Fruit fly (Drosophila melanogaster) whole organism, embryonic: Measurements from ENCODE around the gene CG9205.

Experiments
- Asciz ChIP-seq: fragments of 200-800 bp; sonication (Bioruptor generic); optimal IDR thresholded peaks from 2 replicates; lab custom pipeline; 2017; ENCODE audit warnings: missing biosample characterization, mild to moderate bottlenecking, missing genetic modification characterization, missing genetic modification reagents
- CG10209 ChIP-seq: fragments of 200-800 bp; sonication (Bioruptor generic); optimal IDR thresholded peaks from 3 replicates; lab custom pipeline; 2017; ENCODE audit warnings: missing biosample characterization, mild to moderate bottlenecking, missing genetic modification characterization, missing genetic modification reagents
- CG10543 ChIP-seq: fragments of 200-800 bp; sonication (Bioruptor generic); optimal IDR thresholded peaks from 3 replicates; lab custom pipeline; 2017; ENCODE audit warnings: missing biosample characterization, mild to moderate bottlenecking, missing genetic modification characterization, moderate library complexity
- CG10959 ChIP-seq: fragments of 200-800 bp; sonication (Bioruptor generic); IDR thresholded peaks from 2 replicates; pipeline ENCODE4 v1.3.6; 2022; ENCODE audit warnings: missing biosample characterization, missing genetic modification characterization
- CG11504 ChIP-seq: fragments of 200-800 bp; sonication (Bioruptor generic); optimal IDR thresholded peaks from 3 replicates; lab custom pipeline; 2019; ENCODE audit warnings: missing biosample characterization, mild to moderate bottlenecking, missing genetic modification characterization, moderate library complexity
- CG14441 ChIP-seq: fragments of 200-800 bp; sonication (Bioruptor generic); IDR thresholded peaks from 2 replicates; pipeline ENCODE4 v1.3.6; 2022; ENCODE audit warnings: missing biosample characterization, missing genetic modification characterization
- CG14667 ChIP-seq: fragments of 200-800 bp; sonication (Bioruptor generic); IDR thresholded peaks from 2 replicates; pipeline ENCODE4 v1.3.6; 2022; ENCODE audit warnings: missing biosample characterization, missing genetic modification characterization
- CG1603 ChIP-seq: fragments of 200-800 bp; sonication (Bioruptor generic); optimal IDR thresholded peaks from 2 replicates; lab custom pipeline; 2019; ENCODE audit warnings: missing biosample characterization, mild to moderate bottlenecking, missing genetic modification characterization, moderate library complexity
- CG16779 ChIP-seq: fragments of 200-800 bp; sonication (Bioruptor generic); IDR thresholded peaks from 2 replicates; pipeline ENCODE4 v1.3.6; 2022; ENCODE audit warnings: missing biosample characterization, missing genetic modification characterization
- CG17612 ChIP-seq: fragments of 200-800 bp; sonication (Bioruptor generic); IDR thresholded peaks from 2 replicates; pipeline ENCODE4 v1.3.6; 2022; ENCODE audit warnings: missing biosample characterization, missing genetic modification characterization
- CG1792 ChIP-seq: fragments of 200-800 bp; sonication (Bioruptor generic); optimal IDR thresholded peaks from 2 replicates; lab custom pipeline; 2016; ENCODE audit warnings: missing biosample characterization, missing genetic modification characterization
- CG18476 ChIP-seq: fragments of 200-800 bp; sonication (Bioruptor generic); optimal IDR thresholded peaks from 2 replicates; lab custom pipeline; 2016; ENCODE audit warnings: missing biosample characterization, mild to moderate bottlenecking, missing genetic modification characterization
- CG2889 ChIP-seq: fragments of 200-800 bp; sonication (Bioruptor generic); IDR thresholded peaks from 3 replicates; pipeline ENCODE4 v1.3.6; 2022; ENCODE audit warnings: missing biosample characterization, missing genetic modification characterization
- CG31388 ChIP-seq: fragments of 200-800 bp; sonication (Bioruptor generic); optimal IDR thresholded peaks from 2 replicates; lab custom pipeline; 2016; ENCODE audit warnings: missing biosample characterization, missing genetic modification characterization
- CG3163 ChIP-seq: fragments of 200-800 bp; sonication (Bioruptor generic); optimal IDR thresholded peaks from 3 replicates; lab custom pipeline; 2016; ENCODE audit warnings: missing biosample characterization, missing genetic modification characterization
- CG4360 ChIP-seq: fragments of 200-800 bp; sonication (Bioruptor generic); IDR thresholded peaks from 2 replicates; pipeline ENCODE4 v1.3.6; 2022; ENCODE audit warnings: missing biosample characterization, missing genetic modification characterization
- CG43689 ChIP-seq: fragments of 200-800 bp; sonication (Bioruptor generic); IDR thresholded peaks from 2 replicates; pipeline ENCODE4 v1.3.6; 2022; ENCODE audit warnings: missing biosample characterization, missing genetic modification characterization
- CG4404 ChIP-seq: fragments of 200-800 bp; sonication (Bioruptor generic); IDR thresholded peaks from 2 replicates; pipeline ENCODE4 v1.3.6; 2022; ENCODE audit warnings: missing biosample characterization, missing genetic modification characterization
- CG5180 ChIP-seq: fragments of 200-800 bp; sonication (Bioruptor generic); optimal IDR thresholded peaks from 3 replicates; lab custom pipeline; 2017; ENCODE audit warnings: missing biosample characterization, missing genetic modification characterization, mild to moderate bottlenecking, moderate library complexity, missing genetic modification reagents
- CG5953 ChIP-seq: fragments of 200-800 bp; sonication (Bioruptor generic); IDR thresholded peaks from 2 replicates; pipeline ENCODE4 v1.3.6; 2022; ENCODE audit warnings: missing biosample characterization, missing genetic modification characterization
- CG6683 ChIP-seq: fragments of 200-800 bp; sonication (Bioruptor generic); optimal IDR thresholded peaks from 2 replicates; lab custom pipeline; 2017; ENCODE audit warnings: missing biosample characterization, mild to moderate bottlenecking, missing genetic modification characterization, missing genetic modification reagents
- CG7786 ChIP-seq: fragments of 200-800 bp; sonication (Bioruptor generic); optimal IDR thresholded peaks from 2 replicates; lab custom pipeline; 2016; ENCODE audit warnings: missing biosample characterization, missing genetic modification characterization
- CG7928 ChIP-seq: fragments of 200-800 bp; sonication (Bioruptor generic); optimal IDR thresholded peaks from 2 replicates; lab custom pipeline; 2017; ENCODE audit warnings: missing biosample characterization, mild to moderate bottlenecking, missing genetic modification characterization
- Gsc ChIP-seq: fragments of 200-800 bp; sonication (Bioruptor generic); IDR thresholded peaks from 2 replicates; pipeline ENCODE4 v1.3.6; 2022; ENCODE audit warnings: missing biosample characterization, missing genetic modification characterization
- MTF-1 ChIP-seq: fragments of 200-800 bp; sonication (Bioruptor generic); optimal IDR thresholded peaks from 2 replicates; lab custom pipeline; 2018; ENCODE audit warnings: missing biosample characterization, mild to moderate bottlenecking, missing genetic modification characterization, borderline replicate concordance
- Mes4 ChIP-seq: fragments of 200-800 bp; sonication (Bioruptor generic); optimal IDR thresholded peaks from 2 replicates; lab custom pipeline; 2016; ENCODE audit warnings: missing biosample characterization, missing genetic modification characterization
- NC2β ChIP-seq: fragments of 200-800 bp; sonication (Bioruptor generic); optimal IDR thresholded peaks from 2 replicates; lab custom pipeline; 2016; ENCODE audit warnings: missing biosample characterization, missing genetic modification characterization
- Nf-YA ChIP-seq: fragments of 200-800 bp; sonication (Bioruptor generic); IDR thresholded peaks from 2 replicates; pipeline ENCODE4 v1.3.6; 2022; ENCODE audit warnings: missing biosample characterization, missing genetic modification characterization
- NfI ChIP-seq: fragments of 200-800 bp; sonication (Bioruptor generic); optimal IDR thresholded peaks from 3 replicates; lab custom pipeline; 2018; ENCODE audit warnings: missing biosample characterization, mild to moderate bottlenecking, missing genetic modification characterization, moderate library complexity
- Ptx1 ChIP-seq: fragments of 200-800 bp; sonication (Bioruptor generic); IDR thresholded peaks from 2 replicates; pipeline ENCODE4 v1.3.6; 2022; ENCODE audit warnings: missing biosample characterization, missing genetic modification characterization
- Side ChIP-seq: fragments of 200-800 bp; sonication (Bioruptor generic); optimal IDR thresholded peaks from 2 replicates; lab custom pipeline; 2016; ENCODE audit warnings: missing biosample characterization, missing genetic modification characterization
- ato ChIP-seq: fragments of 200-800 bp; sonication (Bioruptor generic); IDR thresholded peaks from 2 replicates; pipeline ENCODE4 v1.3.6; 2022; ENCODE audit warnings: missing biosample characterization, missing genetic modification characterization; ENCODE audit not compliant: partially characterized antibody
- chif ChIP-seq, 2 experiments: fragments of 200-800 bp; sonication (Bioruptor generic); optimal IDR thresholded peaks; 3 replicates each; lab custom pipeline; 2016; ENCODE audit warnings: missing biosample characterization in 2 of 2, missing genetic modification characterization in 2 of 2
- chm ChIP-seq: fragments of 200-800 bp; sonication (Bioruptor generic); IDR thresholded peaks from 2 replicates; pipeline ENCODE4 v1.3.6; 2022; ENCODE audit warnings: missing biosample characterization, missing genetic modification characterization
- crc ChIP-seq: fragments of 200-800 bp; sonication (Bioruptor generic); optimal IDR thresholded peaks from 2 replicates; lab custom pipeline; 2016; ENCODE audit warnings: missing biosample characterization, missing genetic modification characterization
- ftz-f1 ChIP-seq: fragments of 200-800 bp; sonication (Bioruptor generic); optimal IDR thresholded peaks from 2 replicates; lab custom pipeline; 2016; ENCODE audit warnings: missing biosample characterization, missing genetic modification characterization
- ken ChIP-seq: fragments of 200-800 bp; sonication (Bioruptor generic); IDR thresholded peaks from 3 replicates; pipeline ENCODE4 v1.3.6; 2022; ENCODE audit warnings: missing biosample characterization, missing genetic modification characterization
- nmo ChIP-seq: fragments of 200-800 bp; sonication (Bioruptor generic); optimal IDR thresholded peaks from 2 replicates; lab custom pipeline; 2018; ENCODE audit warnings: missing biosample characterization, mild to moderate bottlenecking, missing genetic modification characterization, moderate library complexity
- sc ChIP-seq, 3 experiments: fragments of >200 bp in 2 of 3; fragments of 200-800 bp in 1 of 3; sonication (Bioruptor generic) in 1 of 3; optimal IDR thresholded peaks; 2 replicates in 2 of 3; 3 replicates in 1 of 3; lab custom pipeline; 2017; ENCODE audit warnings: mild to moderate bottlenecking in 1 of 3, missing biosample characterization in 1 of 3, missing genetic modification characterization in 1 of 3, missing genetic modification reagents in 1 of 3
- slbo ChIP-seq: fragments of 200-800 bp; sonication (Bioruptor generic); IDR thresholded peaks from 2 replicates; pipeline ENCODE4 v1.3.6; 2022; ENCODE audit warnings: missing biosample characterization, missing genetic modification characterization
- slp2 ChIP-seq: fragments of 200-800 bp; sonication (Bioruptor generic); optimal IDR thresholded peaks from 2 replicates; lab custom pipeline; 2016; ENCODE audit warnings: missing biosample characterization, missing genetic modification characterization
- sr ChIP-seq: fragments of 200-800 bp; sonication (Bioruptor generic); IDR thresholded peaks from 3 replicates; pipeline ENCODE4 v1.3.6; 2022; ENCODE audit warnings: missing biosample characterization, missing genetic modification characterization
- ssp ChIP-seq: fragments of 200-800 bp; sonication (Bioruptor generic); IDR thresholded peaks from 2 replicates; pipeline ENCODE4 v1.3.6; 2022; ENCODE audit warnings: missing biosample characterization, missing genetic modification characterization
- trem ChIP-seq: fragments of 200-800 bp; optimal IDR thresholded peaks from 3 replicates; lab custom pipeline; 2019; ENCODE audit warnings: missing biosample characterization, mild to moderate bottlenecking, missing genetic modification characterization, moderate library complexity
- usp ChIP-seq: fragments of >200 bp; optimal IDR thresholded peaks from 2 replicates; lab custom pipeline; 2017; ENCODE audit warnings: missing biosample characterization, missing genetic modification characterization
- zen ChIP-seq: fragments of 200-800 bp; sonication (Bioruptor generic); optimal IDR thresholded peaks from 3 replicates; lab custom pipeline; 2018; ENCODE audit warnings: missing biosample characterization, mild to moderate bottlenecking, missing genetic modification characterization, moderate library complexity
- zfh1 ChIP-seq: fragments of 200-800 bp; sonication (Bioruptor generic); IDR thresholded peaks from 3 replicates; pipeline ENCODE4 v1.3.6; 2022; ENCODE audit warnings: missing biosample characterization, missing genetic modification characterization
- zfh2 ChIP-seq: fragments of 200-800 bp; sonication (Bioruptor generic); optimal IDR thresholded peaks from 2 replicates; lab custom pipeline; 2016; ENCODE audit warnings: missing biosample characterization, missing genetic modification characterization

Gene CG9205

DNA sequence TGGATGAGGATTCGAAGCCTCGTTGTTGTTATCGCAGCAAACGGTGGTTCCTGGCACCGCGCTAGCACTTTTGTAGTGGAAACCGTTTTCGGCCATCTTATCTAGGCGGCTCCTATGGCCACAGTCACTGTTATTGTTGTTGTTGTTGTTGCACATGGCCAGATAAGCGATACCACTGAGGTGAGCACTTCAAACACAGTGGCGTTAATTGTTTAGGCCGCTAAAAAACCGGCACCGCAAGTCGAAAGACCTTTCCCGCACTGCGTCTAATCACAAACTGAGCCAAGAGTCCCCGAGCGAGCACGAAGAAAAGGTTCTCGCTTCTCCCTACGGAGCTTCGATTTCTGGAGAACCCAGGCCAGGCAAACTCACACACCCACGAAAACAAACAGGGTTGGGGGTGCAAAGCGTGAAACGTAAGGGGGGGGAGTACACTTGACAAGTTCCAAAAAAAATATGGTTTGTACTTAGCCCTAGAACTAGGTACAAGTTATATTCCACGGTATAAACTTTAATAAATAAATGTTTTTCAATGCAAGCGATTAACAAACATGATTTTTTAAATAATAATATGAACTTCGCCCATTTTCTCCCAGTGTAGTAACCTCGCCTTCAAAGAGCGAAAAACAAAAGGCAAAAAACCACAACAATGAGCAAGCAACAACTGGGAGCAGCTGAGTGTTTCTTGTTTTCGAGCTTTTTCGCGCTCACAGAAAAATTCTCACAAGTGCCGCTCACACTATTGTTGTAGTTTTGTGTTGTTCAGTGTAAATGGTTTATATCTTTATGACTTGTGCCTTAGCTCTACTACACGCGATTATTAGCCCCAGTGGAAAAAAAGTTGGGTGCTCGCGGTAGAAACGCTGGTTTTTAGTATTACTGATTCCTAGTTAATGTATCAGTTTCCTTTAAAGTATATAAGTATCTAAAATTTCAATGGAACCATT is 26.7 kb upstream of the CG9205 start (continued):
- no peak for TF ChIP-seq Mes4 (GFP tag; lab: Kevin White, UChicago)
- peak; percentile 74 for TF ChIP-seq CG5953 (GFP tag; lab: Robert Waterston, UW)
- TF ChIP-seq zfh2 (GFP tag; lab: Kevin White, UChicago): peak; percentile 59
- TF ChIP-seq CG18476 (GFP tag; lab: Kevin White, UChicago): peak; percentile 40
- TF ChIP-seq sc (optimal IDR thresholded peaks at IDR 0.05; lab: Kevin White, UChicago): no peak
- TF ChIP-seq sc (GFP tag; optimal IDR thresholded peaks at IDR 0.05; lab: Kevin White, UChicago): peak; percentile 52
- peak; percentile 41 for TF ChIP-seq CG1603 (tag; lab: Kevin White, UChicago)
- TF ChIP-seq usp (GFP tag; lab: Kevin White, UChicago): no peak
- peak; percentile 72 for TF ChIP-seq CG14667 (GFP tag; lab: Robert Waterston, UW)
- TF ChIP-seq zen (tag; lab: Kevin White, UChicago): peak; percentile 22
- peak; percentile 71 for TF ChIP-seq zfh1
- TF ChIP-seq ssp (GFP tag; lab: Robert Waterston, UW): peak; percentile 78
- peak; percentile 87 for TF ChIP-seq nmo
- peak; percentile 2 for TF ChIP-seq ftz-f1
- peak; percentile 51; the same call in 1 of the 3 replicates for TF ChIP-seq sr
- TF ChIP-seq CG11504: peak; percentile 69
- TF ChIP-seq CG43689 (GFP tag; lab: Robert Waterston, UW): peak; percentile 50; the same call in 1 of the 2 replicates
- peak; percentile 66 for TF ChIP-seq Gsc (GFP tag; lab: Robert Waterston, UW)
- TF ChIP-seq CG1792 (GFP tag; lab: Kevin White, UChicago): peak; percentile 66
- TF ChIP-seq CG31388 (GFP tag; lab: Kevin White, UChicago): no peak
- TF ChIP-seq CG10209 (GFP tag; lab: Kevin White, UChicago): peak; percentile 86
- peak; percentile 71 for TF ChIP-seq CG10959
- peak; percentile 66 for TF ChIP-seq CG7928
- peak; percentile 34 for TF ChIP-seq CG5180 (GFP tag; lab: Kevin White, UChicago)
- 0 out of 2 replicates have a peak, but pooled peaks have one; percentile 55 for TF ChIP-seq CG17612
- TF ChIP-seq CG3163 (GFP tag; lab: Kevin White, UChicago): no peak
- TF ChIP-seq Asciz: peak; percentile 34
- no peak for TF ChIP-seq trem (tag; lab: Kevin White, UChicago)
- TF ChIP-seq CG2889 (GFP tag; lab: Robert Waterston, UW): peak; percentile 83
- peak; percentile 71; the same call in 2 of the 3 replicates for TF ChIP-seq ken
- TF ChIP-seq CG4404 (GFP tag; lab: Robert Waterston, UW): peak; percentile 69
- TF ChIP-seq chm: peak; percentile 48; the same call in 1 of the 2 replicates
- TF ChIP-seq Side (GFP tag; lab: Kevin White, UChicago): peak; percentile 68
- TF ChIP-seq Ptx1 (GFP tag; lab: Robert Waterston, UW): peak; percentile 94
- peak; percentile 70 for TF ChIP-seq CG10543 (GFP tag; lab: Kevin White, UChicago)
- no peak for TF ChIP-seq MTF-1 (GFP tag; lab: Kevin White, UChicago)
- peak; percentile 90 for TF ChIP-seq CG14441 (GFP tag; lab: Robert Waterston, UW)
- peak; percentile 40 to 55 for TF ChIP-seq chif (GFP tag; optimal IDR thresholded peaks at IDR 0.05; lab: Kevin White, UChicago)
- TF ChIP-seq slbo (GFP tag; lab: Robert Waterston, UW): peak; percentile 96
- peak; percentile 81; the same call in 1 of the 2 replicates for TF ChIP-seq CG16779 (GFP tag; lab: Robert Waterston, UW)
- peak; percentile 72 for TF ChIP-seq CG6683
- TF ChIP-seq CG7786 (GFP tag; lab: Kevin White, UChicago): peak; percentile 31
- TF ChIP-seq NC2β (GFP tag; lab: Kevin White, UChicago): no peak
- TF ChIP-seq crc: peak; percentile 66
- no peak for TF ChIP-seq ato
- TF ChIP-seq Nf-YA (GFP tag; lab: Robert Waterston, UW): 0 out of 2 replicates have a peak, but pooled peaks have one; percentile 54
- peak; percentile 41 for TF ChIP-seq slp2 (GFP tag; lab: Kevin White, UChicago)
- peak; percentile 54; the same call in 1 of the 2 replicates for TF ChIP-seq CG4360 (GFP tag; lab: Robert Waterston, UW)
- TF ChIP-seq NfI: peak; percentile 83
